Fruit fly (Drosophila melanogaster) whole organism: Measurements from ENCODE around the gene Lim3.

ENCODE experiments used
- CG8478 ChIP-seq: fragments of >200 bp; optimal IDR thresholded peaks from 2 replicates; lab custom pipeline; 2018; ENCODE audit warnings: inconsistent platforms
- pan ChIP-seq: fragments of >200 bp; optimal IDR thresholded peaks from 2 replicates; lab custom pipeline; 2017
- psq ChIP-seq: fragments of >200 bp; optimal IDR thresholded peaks from 2 replicates; lab custom pipeline; 2017
- usp ChIP-seq: fragments of >200 bp; optimal IDR thresholded peaks from 2 replicates; lab custom pipeline; 2017; ENCODE audit warnings: missing biosample characterization, missing genetic modification characterization, mixed read lengths

DNA sequence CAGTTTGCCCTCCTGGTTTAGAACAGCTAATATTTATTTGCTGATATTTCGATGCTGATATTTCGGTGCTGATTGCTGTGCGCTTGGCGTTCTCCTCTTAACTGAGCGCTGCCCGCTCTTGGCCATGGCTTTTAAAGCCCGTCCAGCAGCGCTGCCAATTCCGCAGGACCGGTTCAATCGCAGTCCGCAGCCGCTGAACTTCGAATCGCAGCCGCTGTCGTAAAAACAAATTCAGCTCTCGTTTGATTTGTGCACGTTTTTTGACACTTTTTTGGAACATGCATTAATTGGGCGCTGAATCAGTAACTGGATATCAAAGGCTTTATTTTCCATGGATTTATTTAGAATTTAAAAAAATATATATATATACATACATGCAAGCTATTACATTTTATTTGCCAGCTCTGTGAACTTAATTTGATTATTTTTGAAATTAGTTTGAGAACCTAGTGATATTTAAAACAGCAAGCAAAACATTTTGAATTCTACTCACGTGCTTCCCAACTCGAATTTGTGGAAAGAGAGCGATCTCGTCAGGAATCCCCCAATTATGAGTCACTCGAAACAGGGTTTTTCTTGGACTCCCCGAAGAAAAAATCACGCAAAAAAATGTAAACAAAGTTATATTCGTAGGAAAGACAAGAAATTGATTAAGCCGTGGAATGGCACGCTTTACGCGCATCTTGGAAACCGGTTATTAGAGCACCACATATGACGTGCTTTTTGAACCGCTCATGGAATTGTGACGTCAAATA, 12.1 kb upstream of the Lim3 start, which contains the start of gene Ddc:
- no peak for TF ChIP-seq usp (GFP tag; lab: Kevin White, UChicago)
- TF ChIP-seq CG8478: no peak
- TF ChIP-seq pan (lab: Kevin White, UChicago): no peak
- no peak for TF ChIP-seq psq
